Fruit fly (Drosophila melanogaster) Kc167 (cell line): Measurements from ENCODE around the gene Arpc2.

ENCODE experiments used
- Myc ChIP-seq: fragments of >200 bp; optimal IDR thresholded peaks from 2 replicates; lab custom pipeline; 2017; ENCODE audit warnings: missing external identifiers
- Sin3A ChIP-seq: fragments of >200 bp; optimal IDR thresholded peaks from 2 replicates; lab custom pipeline; 2018; ENCODE audit warnings: missing external identifiers
- h ChIP-seq: fragments of >200 bp; optimal IDR thresholded peaks from 3 replicates; lab custom pipeline; 2018; ENCODE audit warnings: missing external identifiers
- insv ChIP-seq: fragments of >200 bp; optimal IDR thresholded peaks from 3 replicates; lab custom pipeline; 2018; ENCODE audit warnings: missing external identifiers
- psq ChIP-seq: fragments of >200 bp; optimal IDR thresholded peaks from 2 replicates; lab custom pipeline; 2017; ENCODE audit warnings: missing external identifiers
- ttk ChIP-seq: sonication (Bioruptor generic); optimal IDR thresholded peaks from 2 replicates; lab custom pipeline; 2017; ENCODE audit warnings: missing external identifiers

DNA sequence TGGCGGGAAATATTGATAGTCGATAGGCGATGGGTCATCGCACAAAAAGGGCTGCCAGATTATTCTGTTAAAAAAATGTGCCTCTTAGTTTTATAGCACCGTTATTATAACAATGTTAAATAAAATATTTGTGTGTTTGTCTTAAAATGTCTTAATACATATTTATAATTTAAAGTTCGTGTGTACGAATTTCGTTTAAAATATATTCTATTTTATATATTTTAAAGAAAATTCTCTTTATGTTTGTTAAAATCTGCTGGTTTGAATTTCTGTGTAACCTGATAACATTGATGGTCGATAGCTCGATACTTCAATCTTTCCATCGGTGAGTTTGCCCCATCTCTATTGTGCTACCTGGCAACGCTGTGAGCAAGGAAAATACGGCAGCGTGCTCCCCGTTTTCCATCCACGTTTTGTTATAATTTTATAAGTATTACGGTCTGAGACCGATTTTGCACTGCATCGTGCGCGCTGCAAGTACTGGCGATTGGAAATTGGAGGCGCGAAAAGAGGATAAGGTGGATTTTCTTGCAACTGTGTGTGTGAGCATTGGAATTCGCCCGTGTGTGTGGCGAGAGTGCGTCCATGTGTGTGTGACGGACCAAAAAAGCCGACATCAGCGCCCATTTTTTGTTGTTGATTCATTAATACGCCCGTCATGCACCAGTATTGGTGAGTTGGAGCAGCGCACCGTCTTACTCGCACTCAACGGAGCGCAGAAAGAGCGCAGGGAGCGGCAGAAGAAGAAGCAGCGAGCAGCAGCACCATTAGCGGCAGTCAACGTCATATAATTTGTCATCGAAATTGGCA, at the start of gene Arpc2, which contains the start of gene CG10949:
- TF ChIP-seq Sin3A (lab: Kevin White, UChicago) (no peak), ttk (no peak), psq (lab: Kevin White, UChicago) (no peak), h (lab: Kevin White, UChicago) (no peak), insv (lab: Kevin White, UChicago) (no peak), Myc (no peak)
